Fruit fly (Drosophila melanogaster) ovary, adult (tissue): ENCODE results near the gene CG3347.

ENCODE experiments used
- CG17801 ChIP-seq: fragments of 200-800 bp; optimal IDR thresholded peaks from 2 replicates; lab custom pipeline; 2019; ENCODE audit warnings: missing biosample characterization, mild to moderate bottlenecking, missing genetic modification characterization, moderate library complexity; ENCODE audit not compliant: partially characterized antibody

The CG3347 gene

DNA sequence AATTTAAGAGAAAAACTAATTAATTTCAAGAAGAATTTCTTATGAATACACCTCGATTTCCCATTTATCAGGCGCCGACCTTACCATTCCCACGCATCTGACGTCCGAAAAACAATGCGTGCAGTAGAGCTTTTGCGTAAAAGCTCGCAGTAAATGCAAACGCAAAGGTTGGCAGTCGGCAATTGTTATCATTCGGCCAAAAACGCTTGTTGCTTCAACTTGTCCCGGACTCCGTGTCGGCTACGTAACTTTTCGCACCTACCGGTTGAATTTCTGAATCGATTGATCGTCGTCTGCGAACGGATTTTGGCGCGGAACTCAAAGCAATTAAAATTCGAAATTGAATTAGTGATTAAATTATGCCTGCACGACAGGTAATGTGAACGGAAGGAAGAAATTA lies 34.7 kb downstream of the CG3347 start, which contains the start of gene CG3277:
Gene CG3277, plus strand, starts transcription at position 208 of the 400 bp plus-strand sequence.
- no peak for TF ChIP-seq CG17801 (GFP tag; lab: Kevin White, UChicago)

DNA sequence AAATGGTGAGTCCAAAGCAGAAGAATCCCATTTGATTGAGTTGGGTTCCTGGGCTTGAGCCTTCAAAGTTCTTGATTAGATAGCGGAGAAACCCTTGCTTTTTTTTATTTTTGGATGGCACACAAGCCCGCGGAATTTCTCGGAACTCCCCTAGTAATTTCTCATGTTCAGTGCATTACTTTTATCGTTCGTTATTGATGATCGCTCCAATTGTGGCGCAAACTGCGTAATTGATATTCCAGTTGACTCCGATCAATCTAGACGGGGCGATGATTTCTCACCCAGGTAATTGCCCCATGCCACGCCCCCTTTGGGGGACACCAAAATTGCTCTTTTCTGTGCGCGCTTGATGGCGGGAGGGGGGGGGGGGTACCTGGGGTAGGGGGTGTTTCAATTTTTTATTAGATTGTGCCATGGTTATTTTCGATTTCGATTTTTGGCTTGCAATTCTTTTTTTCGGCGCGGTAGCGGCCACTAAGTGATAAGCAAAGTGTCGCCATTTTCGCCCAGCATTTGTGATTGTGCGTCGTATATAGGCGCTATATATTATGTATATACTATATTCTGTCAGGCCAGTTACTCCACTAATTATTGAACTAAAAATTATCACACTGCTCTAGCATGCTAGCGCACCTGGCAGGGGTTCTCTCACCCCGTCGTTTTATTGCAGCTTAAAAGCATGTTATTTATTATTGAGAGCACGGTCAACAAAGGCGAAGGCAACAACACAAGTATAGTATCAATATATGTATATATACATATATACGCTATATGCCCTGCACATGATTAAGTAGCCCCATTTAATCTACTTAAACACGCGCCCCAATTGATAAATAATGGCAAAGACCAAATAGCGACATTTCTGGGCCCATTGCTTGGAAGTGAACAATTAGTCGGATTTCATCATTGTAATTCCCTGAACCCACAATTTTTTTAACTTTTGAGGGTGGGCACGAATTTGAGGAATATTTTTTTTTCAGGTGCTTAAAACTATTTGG lies 35.9 kb downstream of the CG3347 start:
- TF ChIP-seq CG17801 (GFP tag; lab: Kevin White, UChicago), result no peak

DNA sequence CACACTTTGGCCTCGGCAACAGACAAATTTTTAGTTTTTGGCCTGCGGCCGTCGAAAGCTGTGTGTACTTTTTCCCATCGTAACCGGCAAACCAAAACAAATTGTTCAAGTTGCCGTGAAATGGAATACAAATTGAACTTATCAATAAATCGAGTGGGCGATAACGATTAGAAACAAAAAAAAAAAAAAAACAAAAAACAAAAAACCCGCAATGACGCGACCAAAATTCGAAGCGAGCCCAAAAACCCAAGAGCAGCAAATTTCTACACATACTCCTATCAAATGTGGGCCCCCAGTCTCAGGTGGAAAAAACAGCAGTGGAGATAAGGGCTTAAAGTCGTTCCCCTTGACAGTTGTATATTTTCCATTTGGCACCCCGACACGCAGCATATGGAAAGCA lies 38.0 kb downstream of the CG3347 start:
- TF ChIP-seq CG17801 (GFP tag; lab: Kevin White, UChicago), result no peak

DNA sequence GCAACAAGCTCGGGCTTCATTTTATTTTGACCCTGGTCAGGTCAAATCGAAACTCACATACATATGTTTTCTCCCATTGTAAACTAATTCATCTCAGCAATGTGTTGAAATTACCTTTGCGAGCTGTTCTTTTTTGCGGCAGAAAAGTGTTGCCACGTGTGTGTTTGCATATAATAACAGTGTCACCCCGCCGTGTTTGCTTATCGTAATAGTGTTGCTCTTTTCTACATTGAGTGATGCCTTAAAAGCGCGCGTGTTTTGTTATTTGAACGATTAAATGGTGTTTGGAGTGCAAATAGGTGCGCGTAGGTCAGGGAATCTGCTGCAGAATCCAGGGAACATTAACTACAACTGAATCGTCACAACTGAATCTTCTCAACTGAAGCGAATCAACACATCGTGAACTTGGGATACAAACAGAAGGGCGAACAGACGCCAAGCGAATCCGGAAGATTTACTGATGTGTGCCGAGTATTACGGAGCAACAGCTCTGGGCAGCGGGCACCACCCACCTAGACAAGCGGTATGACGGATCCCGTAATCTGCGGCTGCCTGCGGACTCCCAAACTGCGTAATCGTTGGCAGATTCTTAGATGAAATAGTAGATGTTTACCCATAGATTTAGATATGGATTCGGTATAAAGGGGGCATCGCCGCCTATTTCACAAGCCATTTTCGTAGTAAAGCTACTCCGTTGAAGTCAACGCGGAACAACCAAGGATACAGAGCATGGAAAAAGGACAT lies 39.5 kb downstream of the CG3347 start, which contains the start of gene CG15406:
Gene CG15406, plus strand, starts transcription at position 694 of the 744 bp plus-strand sequence.
- TF ChIP-seq CG17801 (GFP tag; lab: Kevin White, UChicago), result no peak

DNA sequence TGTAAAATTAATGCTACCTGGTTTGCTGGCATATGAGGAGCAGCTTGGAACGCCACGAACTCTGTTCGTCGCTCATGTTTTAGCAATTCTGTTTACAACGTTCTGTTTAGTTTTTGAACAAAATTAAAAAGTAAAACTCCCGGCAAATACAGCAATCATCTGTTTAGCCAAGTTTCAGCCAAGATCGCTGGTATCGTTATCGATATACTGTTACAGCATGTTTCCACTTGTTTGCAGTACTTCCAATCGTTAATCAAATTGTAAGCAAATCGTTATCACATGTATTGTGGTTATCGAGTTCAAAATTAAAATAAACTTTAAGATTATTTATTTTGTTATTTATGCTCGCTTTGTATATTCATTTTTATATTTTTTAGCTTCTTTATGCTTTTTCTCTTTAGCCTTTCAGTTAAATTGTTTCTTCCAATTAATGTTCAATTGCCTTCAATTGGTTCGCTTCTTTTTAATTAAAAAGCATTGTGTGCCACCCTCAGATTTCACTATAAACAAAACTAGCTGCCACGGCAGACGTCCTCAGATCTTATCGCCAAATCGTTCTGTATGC lies 50.6 kb downstream of the CG3347 start, which contains the start of the genes Fign and CG8837:
Gene Fign, minus strand, starts transcription at position 142 of the 565 bp plus-strand sequence.
Gene CG8837, plus strand, starts transcription at position 515 of the 565 bp plus-strand sequence.
- TF ChIP-seq CG17801 (GFP tag; lab: Kevin White, UChicago), result no peak
